Fruit fly (Drosophila melanogaster): Measurements from ENCODE around the gene CG33645.

CG33645 gene

dm6 chr2L:13515688-13516037 is 17.0 kb upstream of the CG33645 start:
- TF ChIP-seq Myc (optimal IDR thresholded peaks at IDR 0.05) (no peak), h (optimal IDR thresholded peaks at IDR 0.05) (no peak), Sin3A (optimal IDR thresholded peaks at IDR 0.05) (no peak), psq (optimal IDR thresholded peaks at IDR 0.05) (no peak), insv (optimal IDR thresholded peaks at IDR 0.05) (no peak), ttk (optimal IDR thresholded peaks at IDR 0.05) (no peak)

- TF ChIP-seq insv (optimal IDR thresholded peaks at IDR 0.05) (no peak), h (optimal IDR thresholded peaks at IDR 0.05) (no peak), ttk (optimal IDR thresholded peaks at IDR 0.05) (no peak), Sin3A (optimal IDR thresholded peaks at IDR 0.05) (no peak), psq (optimal IDR thresholded peaks at IDR 0.05) (no peak), Myc (optimal IDR thresholded peaks at IDR 0.05) (no peak)
These were observed 10.8 kb upstream of the CG33645 start for dm6 chr2L:13521807-13522206.

DNA sequence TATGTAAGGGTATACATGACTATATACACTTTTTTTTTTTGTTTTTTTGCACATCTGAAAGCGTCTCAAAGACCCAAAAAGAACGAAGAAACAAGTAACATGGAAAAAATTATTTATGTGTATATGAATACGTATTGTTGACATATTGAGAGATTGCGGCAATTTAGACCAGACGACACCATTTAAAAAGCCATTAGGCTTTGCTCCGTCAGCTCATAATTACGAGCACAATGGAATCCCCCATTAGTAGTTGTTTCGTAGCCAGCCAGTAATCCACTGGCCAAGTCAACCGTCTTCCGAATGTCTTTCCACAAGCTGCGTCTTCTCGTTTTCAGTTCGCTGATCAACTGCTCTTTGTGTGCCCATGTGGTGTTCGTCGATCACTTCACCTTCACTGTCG is 5.1 kb upstream of the CG33645 start, which contains the start of gene CG33640:
CG33640 (plus strand) TSS at position 301 of the 400 bp plus-strand sequence.
- TF ChIP-seq insv (optimal IDR thresholded peaks at IDR 0.05): no peak
- no peak for TF ChIP-seq psq (optimal IDR thresholded peaks at IDR 0.05)
- no peak for TF ChIP-seq Sin3A (optimal IDR thresholded peaks at IDR 0.05)
- no peak for TF ChIP-seq h (optimal IDR thresholded peaks at IDR 0.05)
- TF ChIP-seq Myc (optimal IDR thresholded peaks at IDR 0.05): no peak
- no peak for TF ChIP-seq ttk (optimal IDR thresholded peaks at IDR 0.05)

- TF ChIP-seq h (optimal IDR thresholded peaks at IDR 0.05): no peak
- TF ChIP-seq Sin3A (optimal IDR thresholded peaks at IDR 0.05): no peak
- TF ChIP-seq insv (optimal IDR thresholded peaks at IDR 0.05): no peak
- no peak for TF ChIP-seq psq (optimal IDR thresholded peaks at IDR 0.05)
- no peak for TF ChIP-seq ttk (optimal IDR thresholded peaks at IDR 0.05)
- no peak for TF ChIP-seq Myc (optimal IDR thresholded peaks at IDR 0.05)
These were observed 3.9 kb upstream of the CG33645 start, which contains the start of gene CG33641 for dm6 chr2L:13528742-13529141. TSS of gene CG33641 (plus strand) at chr2L:13529042.

DNA sequence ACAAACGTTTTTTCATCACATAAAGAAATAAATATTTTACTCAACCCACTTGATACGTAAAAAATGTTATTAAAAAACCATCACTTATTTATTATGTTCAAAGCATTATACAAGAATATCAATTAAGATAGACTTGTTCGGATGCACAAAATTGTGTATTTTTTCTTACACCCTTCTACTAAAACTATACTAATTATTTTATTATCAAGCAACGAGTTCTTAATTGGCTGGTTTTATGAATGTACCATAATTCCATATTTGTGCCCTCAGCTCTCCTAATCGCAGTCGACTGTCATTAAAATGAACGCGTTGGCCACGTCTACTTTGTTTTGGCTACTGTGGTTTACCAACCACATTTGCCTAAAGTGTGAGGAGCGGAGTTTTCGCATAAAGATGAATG is 2.9 kb upstream of the CG33645 start, which contains the start of gene CG33642:
CG33642 (plus strand) TSS at position 301 of the 400 bp plus-strand sequence.
- TF ChIP-seq h (optimal IDR thresholded peaks at IDR 0.05) (no peak), Myc (optimal IDR thresholded peaks at IDR 0.05) (no peak), ttk (optimal IDR thresholded peaks at IDR 0.05) (no peak), Sin3A (optimal IDR thresholded peaks at IDR 0.05) (no peak), psq (optimal IDR thresholded peaks at IDR 0.05) (no peak), insv (optimal IDR thresholded peaks at IDR 0.05) (no peak)

DNA sequence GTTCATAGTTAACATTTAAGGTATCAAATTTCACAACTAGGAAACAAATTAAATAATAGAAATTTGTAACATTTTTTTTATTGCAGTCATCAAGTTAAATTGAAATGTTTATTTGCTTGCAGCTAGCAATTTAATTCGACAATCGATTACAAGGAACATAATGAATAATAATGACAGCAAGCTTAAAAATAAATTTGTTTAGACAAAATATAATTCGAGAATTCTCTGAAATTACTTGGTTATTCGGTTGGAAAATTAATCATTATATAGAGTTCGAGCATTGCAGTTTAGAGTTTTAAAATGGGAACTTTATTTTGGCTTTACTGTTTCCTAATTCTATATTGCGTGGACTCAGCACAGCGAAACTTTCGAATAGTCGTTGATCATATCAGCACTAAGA is 1.9 kb upstream of the CG33645 start, which contains the start of gene CG33643:
CG33643 (plus strand) TSS at position 301 of the 400 bp plus-strand sequence.
- TF ChIP-seq Sin3A (optimal IDR thresholded peaks at IDR 0.05) (no peak), insv (optimal IDR thresholded peaks at IDR 0.05) (no peak), ttk (optimal IDR thresholded peaks at IDR 0.05) (no peak), Myc (optimal IDR thresholded peaks at IDR 0.05) (no peak), h (optimal IDR thresholded peaks at IDR 0.05) (no peak), psq (optimal IDR thresholded peaks at IDR 0.05) (no peak)

- no peak for TF ChIP-seq h (optimal IDR thresholded peaks at IDR 0.05)
- TF ChIP-seq ttk (optimal IDR thresholded peaks at IDR 0.05): no peak
- TF ChIP-seq Sin3A (optimal IDR thresholded peaks at IDR 0.05): no peak
- no peak for TF ChIP-seq Myc (optimal IDR thresholded peaks at IDR 0.05)
- TF ChIP-seq psq (optimal IDR thresholded peaks at IDR 0.05): no peak
- no peak for TF ChIP-seq insv (optimal IDR thresholded peaks at IDR 0.05)
These were observed 839 bp upstream of the CG33645 start, which contains the start of gene CG33644 for dm6 chr2L:13531785-13532184. TSS of gene CG33644 (plus strand) at chr2L:13532085.

DNA sequence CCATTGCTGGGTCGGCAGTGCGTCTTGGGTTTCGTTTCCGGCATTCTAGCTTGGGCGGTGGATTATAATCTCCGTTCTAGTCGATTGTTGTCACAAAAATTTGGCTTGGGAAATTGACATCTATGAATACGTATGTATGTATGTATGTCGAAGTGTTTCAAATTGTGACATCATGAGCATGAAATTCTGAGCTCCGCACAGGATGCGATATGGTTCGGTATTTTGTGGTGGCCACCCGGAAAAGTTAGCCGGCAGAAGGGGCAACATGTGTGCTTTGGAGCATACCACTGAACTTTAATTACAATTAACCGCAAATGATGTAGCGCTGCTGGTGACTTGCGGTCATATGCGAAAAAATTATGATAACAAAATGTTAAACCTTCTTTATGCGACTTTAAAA is 3.1 kb downstream of the CG33645 start, which contains the start of gene CG15638:
CG15638 (minus strand) TSS at position 101 of the 400 bp plus-strand sequence.
- TF ChIP-seq h (optimal IDR thresholded peaks at IDR 0.05): no peak

dm6 chr2L:13540704-13541103 is 8.1 kb downstream of the CG33645 start, which contains the start of gene CG16852:
TSS of gene CG16852 (plus strand) at chr2L:13540751.
- TF ChIP-seq Sin3A (optimal IDR thresholded peaks at IDR 0.05): no peak
- no peak for TF ChIP-seq ttk (optimal IDR thresholded peaks at IDR 0.05)
- no peak for TF ChIP-seq Myc (optimal IDR thresholded peaks at IDR 0.05)
- TF ChIP-seq h (optimal IDR thresholded peaks at IDR 0.05): no peak
- no peak for TF ChIP-seq psq (optimal IDR thresholded peaks at IDR 0.05)
- no peak for TF ChIP-seq insv (optimal IDR thresholded peaks at IDR 0.05)

DNA sequence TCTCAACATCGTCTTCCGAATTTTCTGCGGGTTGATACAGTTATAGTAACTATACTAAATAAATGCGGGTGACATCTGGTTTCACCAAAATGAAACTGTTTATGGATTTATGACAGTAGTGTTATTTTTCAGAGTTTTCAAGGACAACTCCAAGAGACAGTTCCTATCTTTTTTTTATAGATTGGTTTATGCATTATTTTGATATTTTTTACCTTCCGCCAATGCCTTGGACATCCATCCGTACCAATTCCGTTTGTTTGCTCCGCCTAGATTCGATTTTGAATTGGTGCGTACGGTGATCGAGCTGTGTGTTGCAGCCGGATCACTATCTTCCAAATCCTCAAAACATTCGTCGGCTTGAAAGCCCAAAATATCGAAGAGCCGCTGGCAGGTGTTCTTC is 9.3 kb downstream of the CG33645 start, which contains the start of gene CG16853:
CG16853 (plus strand) TSS at position 301 of the 400 bp plus-strand sequence.
- no peak for TF ChIP-seq ttk (optimal IDR thresholded peaks at IDR 0.05)
- no peak for TF ChIP-seq insv (optimal IDR thresholded peaks at IDR 0.05)
- no peak for TF ChIP-seq Myc (optimal IDR thresholded peaks at IDR 0.05)
- TF ChIP-seq h (optimal IDR thresholded peaks at IDR 0.05): no peak
- TF ChIP-seq Sin3A (optimal IDR thresholded peaks at IDR 0.05): no peak
- TF ChIP-seq psq (optimal IDR thresholded peaks at IDR 0.05): no peak

DNA sequence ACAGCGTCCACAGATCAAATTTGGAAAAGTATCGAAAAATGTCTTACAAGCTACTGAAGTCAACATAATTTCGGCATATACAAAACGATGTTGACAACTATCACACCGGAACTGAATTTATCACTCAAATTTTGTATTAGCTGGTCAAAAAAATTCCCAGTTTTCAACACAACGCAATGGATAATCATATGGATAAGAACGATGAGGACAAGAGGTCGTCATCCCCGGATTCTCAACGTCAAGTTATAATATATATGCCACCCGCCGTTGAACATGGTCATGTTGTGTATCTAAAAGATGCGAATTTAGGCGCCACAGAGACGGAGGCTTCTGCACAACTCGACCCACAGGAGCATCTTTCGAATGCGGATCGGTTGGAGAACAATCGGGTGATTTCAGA is 9.9 kb downstream of the CG33645 start, which contains the start of gene CG9263:
CG9263 (minus strand) TSS at position 101 of the 400 bp plus-strand sequence.
- TF ChIP-seq insv (optimal IDR thresholded peaks at IDR 0.05) (no peak), Myc (optimal IDR thresholded peaks at IDR 0.05) (no peak), psq (optimal IDR thresholded peaks at IDR 0.05) (no peak), h (optimal IDR thresholded peaks at IDR 0.05) (no peak), ttk (optimal IDR thresholded peaks at IDR 0.05) (no peak), Sin3A (optimal IDR thresholded peaks at IDR 0.05) (no peak)

DNA sequence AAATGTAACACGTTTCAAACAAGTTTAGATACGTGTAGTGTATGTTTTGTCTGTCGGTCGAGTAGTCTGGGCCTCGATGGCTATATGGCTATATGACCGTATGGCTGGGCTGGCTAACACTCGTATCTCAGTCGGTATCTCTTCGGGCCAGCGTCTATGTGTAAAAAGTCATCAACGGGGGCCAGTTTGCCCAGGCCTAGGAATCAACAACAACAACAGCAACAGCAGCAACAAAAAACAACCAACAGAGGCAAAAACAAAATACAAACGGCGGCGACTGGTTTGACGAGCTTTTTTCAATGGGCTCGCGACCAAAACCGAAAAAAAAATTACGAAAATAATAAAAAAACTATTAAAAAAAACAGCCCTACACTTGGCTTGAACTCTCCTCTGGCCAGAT is 13.1 kb downstream of the CG33645 start:
- no peak for TF ChIP-seq Sin3A (optimal IDR thresholded peaks at IDR 0.05)

All from Kc167 (cell line).